Fruit fly (Drosophila melanogaster) Kc167 (cell line): ENCODE results near the gene CG17746.

Experiments
- Myc ChIP-seq: fragments of >200 bp; optimal IDR thresholded peaks from 2 replicates; lab custom pipeline; 2017; ENCODE audit warnings: missing external identifiers
- Sin3A ChIP-seq: fragments of >200 bp; optimal IDR thresholded peaks from 2 replicates; lab custom pipeline; 2018; ENCODE audit warnings: missing external identifiers
- h ChIP-seq: fragments of >200 bp; optimal IDR thresholded peaks from 3 replicates; lab custom pipeline; 2018; ENCODE audit warnings: missing external identifiers
- insv ChIP-seq: fragments of >200 bp; optimal IDR thresholded peaks from 3 replicates; lab custom pipeline; 2018; ENCODE audit warnings: missing external identifiers
- psq ChIP-seq: fragments of >200 bp; optimal IDR thresholded peaks from 2 replicates; lab custom pipeline; 2017; ENCODE audit warnings: missing external identifiers
- ttk ChIP-seq: sonication (Bioruptor generic); optimal IDR thresholded peaks from 2 replicates; lab custom pipeline; 2017; ENCODE audit warnings: missing external identifiers

The CG17746 gene

dm6 chr3L:3224740-3225719 is 14.3 kb downstream of the CG17746 start, which contains the start of gene Larp4B:
Gene Larp4B (plus strand): TSS chr3L:3224838.
- TF ChIP-seq psq (no peak), h (lab: Kevin White, UChicago) (no peak), Sin3A (lab: Kevin White, UChicago) (no peak), ttk (lab: Kevin White, UChicago) (no peak), insv (lab: Kevin White, UChicago) (no peak), Myc (no peak)

DNA sequence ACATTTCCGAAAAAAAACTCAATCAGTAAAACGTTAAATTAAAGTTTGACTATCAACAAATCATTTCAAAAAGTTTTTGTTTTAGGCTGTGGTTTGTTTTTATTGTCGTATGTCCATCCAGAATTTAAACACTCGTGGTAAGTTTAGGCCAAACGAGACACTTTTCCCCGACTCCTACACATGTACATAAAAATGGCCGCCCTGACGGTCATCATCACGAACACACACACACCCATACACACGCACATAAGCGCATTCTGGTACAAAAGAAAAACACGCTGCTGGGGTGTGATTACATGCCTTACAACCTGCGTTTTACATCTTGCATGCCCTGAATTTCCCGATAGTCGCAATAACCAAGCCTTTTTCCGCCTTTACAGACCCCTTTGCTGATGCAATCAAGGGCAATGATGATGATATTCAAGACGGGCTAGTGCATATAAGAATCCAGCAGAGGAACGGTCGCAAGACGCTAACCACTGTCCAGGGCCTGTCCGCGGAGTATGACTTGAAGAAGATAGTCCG is 15.9 kb downstream of the CG17746 start:
- no peak for TF ChIP-seq Sin3A (lab: Kevin White, UChicago)
- TF ChIP-seq h (lab: Kevin White, UChicago), result no peak
- no peak for TF ChIP-seq psq
- no peak for TF ChIP-seq Myc

DNA sequence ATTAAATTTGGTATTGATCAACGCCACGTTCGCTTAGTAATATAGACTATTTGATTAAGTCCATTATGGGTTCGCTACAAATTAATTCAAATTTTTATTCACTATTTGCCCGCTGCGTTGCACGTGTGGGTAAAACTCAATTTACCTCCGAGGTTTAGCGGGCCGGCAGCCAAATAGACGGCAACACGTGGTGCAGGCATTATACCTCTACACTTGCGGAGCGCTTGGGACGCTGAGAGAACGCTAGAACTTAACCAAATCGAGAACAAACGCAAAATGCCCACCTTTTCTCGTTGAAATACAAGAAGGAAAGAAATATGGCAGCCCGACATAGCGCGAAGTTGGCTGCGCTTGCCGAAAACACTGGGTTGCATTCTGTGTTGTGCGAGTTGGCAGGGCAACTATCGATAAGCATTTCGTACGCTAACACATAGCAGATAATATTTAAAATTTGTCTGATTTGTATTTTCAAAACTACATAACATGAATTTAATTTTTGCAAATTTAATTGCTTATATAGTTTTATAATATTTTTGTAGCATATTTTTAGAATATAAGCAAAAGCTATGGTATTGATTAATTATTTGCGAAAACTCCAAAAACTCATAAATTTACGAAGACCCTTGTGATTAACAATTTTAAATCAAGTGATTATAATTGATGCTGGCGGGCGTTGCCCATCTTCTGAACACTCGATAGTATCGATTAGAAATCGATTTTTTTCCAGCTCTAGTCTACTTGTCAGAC is 16.6 kb downstream of the CG17746 start, which contains the start of the genes RpL28 and eIF1:
Gene RpL28, minus strand, starts transcription at position 318 of the 747 bp plus-strand sequence.
Gene eIF1, plus strand, starts transcription at position 699 of the 747 bp plus-strand sequence.
- TF ChIP-seq ttk (lab: Kevin White, UChicago) (no peak), Myc (no peak), insv (lab: Kevin White, UChicago) (no peak), Sin3A (lab: Kevin White, UChicago) (no peak), psq (no peak), h (lab: Kevin White, UChicago) (no peak)

DNA sequence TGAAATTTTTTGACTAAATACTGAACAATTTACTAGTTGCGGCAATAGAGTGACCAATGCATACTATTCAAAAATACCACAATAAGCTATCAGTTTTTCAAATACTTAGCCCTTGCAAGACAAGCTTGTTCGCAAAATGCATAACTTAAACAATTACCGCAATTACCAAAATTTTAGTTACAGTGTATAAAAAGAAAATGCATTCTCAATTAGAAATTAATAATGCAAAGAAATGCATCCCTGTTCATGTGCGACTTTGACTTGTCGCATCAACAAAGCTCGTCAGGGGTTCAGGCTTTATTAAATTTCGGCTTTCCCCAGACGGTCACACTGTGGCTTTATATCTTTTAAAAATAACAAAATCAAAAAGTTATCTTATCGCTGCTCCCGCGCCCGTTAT is 20.5 kb downstream of the CG17746 start, which contains the start of the genes hob and nSMase:
Gene hob, minus strand, starts transcription at position 62 of the 400 bp plus-strand sequence.
Gene nSMase, plus strand, starts transcription at position 298 of the 400 bp plus-strand sequence.
- TF ChIP-seq h (lab: Kevin White, UChicago) (no peak), psq (no peak), insv (lab: Kevin White, UChicago) (no peak), Myc (no peak), ttk (lab: Kevin White, UChicago) (no peak), Sin3A (lab: Kevin White, UChicago) (no peak)

dm6 chr3L:3208895-3209294 is 30.5 kb downstream of the CG17746 start, which contains the start of the genes CG32269 and CG32270:
Gene CG32269 (minus strand): TSS chr3L:3208985.
Gene CG32270 (minus strand): TSS chr3L:3208985.
- TF ChIP-seq psq, result no peak
- TF ChIP-seq h (lab: Kevin White, UChicago), result no peak
- TF ChIP-seq ttk (lab: Kevin White, UChicago), result no peak
- TF ChIP-seq Myc, result no peak
- TF ChIP-seq Sin3A (lab: Kevin White, UChicago), result no peak

DNA sequence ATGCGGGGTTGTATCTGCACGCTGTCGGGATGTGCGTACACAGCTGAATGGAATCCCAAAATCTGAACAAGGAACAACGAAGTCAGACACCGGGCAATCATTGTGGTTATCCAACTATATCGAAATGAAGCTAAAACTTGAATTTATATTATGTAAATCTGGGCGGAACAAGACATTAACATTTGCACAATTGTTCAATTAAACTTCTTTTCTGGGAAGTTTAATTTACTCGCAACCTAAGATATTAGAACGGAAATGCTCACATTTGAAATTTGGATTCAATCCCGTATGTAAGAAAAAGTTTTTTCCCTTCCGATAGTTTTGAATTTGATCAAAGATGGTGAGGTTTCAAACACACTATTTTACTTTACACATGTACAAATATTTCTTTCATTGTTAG is 33.1 kb downstream of the CG17746 start, which contains the start of gene CG33160:
Gene CG33160, minus strand, starts transcription at position 101 of the 400 bp plus-strand sequence.
- no peak for TF ChIP-seq insv (lab: Kevin White, UChicago)
- TF ChIP-seq Myc, result no peak
- no peak for TF ChIP-seq ttk (lab: Kevin White, UChicago)
- TF ChIP-seq Sin3A (lab: Kevin White, UChicago), result no peak
- no peak for TF ChIP-seq h (lab: Kevin White, UChicago)
- no peak for TF ChIP-seq psq

dm6 chr3L:3205349-3205748 is 34.0 kb downstream of the CG17746 start, which contains the start of gene CG32277:
Gene CG32277 (minus strand): TSS chr3L:3205449.
- TF ChIP-seq Myc (no peak), ttk (lab: Kevin White, UChicago) (no peak), h (lab: Kevin White, UChicago) (no peak), Sin3A (lab: Kevin White, UChicago) (no peak), psq (no peak), insv (lab: Kevin White, UChicago) (no peak)

DNA sequence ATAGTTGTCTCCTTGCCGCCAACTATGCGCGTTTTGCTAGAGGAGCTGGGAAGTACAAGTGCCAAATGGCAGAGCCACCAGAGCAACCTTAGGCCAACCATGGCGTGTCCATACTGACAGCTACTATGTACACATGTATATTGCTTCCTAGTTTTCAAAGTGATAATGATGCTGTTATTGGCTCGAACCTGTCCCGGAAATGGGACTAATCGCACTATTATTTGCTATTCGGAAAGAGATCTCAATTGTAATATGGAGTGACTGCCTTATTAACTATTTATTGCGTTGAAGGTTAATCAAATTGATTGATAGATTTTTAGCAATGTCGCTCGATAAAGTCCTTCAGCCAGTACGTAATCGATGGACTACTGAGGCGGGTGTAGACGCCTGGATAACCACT is 35.0 kb downstream of the CG17746 start, which contains the start of gene CG33159:
Gene CG33159, minus strand, starts transcription at position 101 of the 400 bp plus-strand sequence.
- TF ChIP-seq psq (no peak), insv (lab: Kevin White, UChicago) (no peak), Myc (no peak), h (lab: Kevin White, UChicago) (no peak), ttk (lab: Kevin White, UChicago) (no peak), Sin3A (lab: Kevin White, UChicago) (no peak)

DNA sequence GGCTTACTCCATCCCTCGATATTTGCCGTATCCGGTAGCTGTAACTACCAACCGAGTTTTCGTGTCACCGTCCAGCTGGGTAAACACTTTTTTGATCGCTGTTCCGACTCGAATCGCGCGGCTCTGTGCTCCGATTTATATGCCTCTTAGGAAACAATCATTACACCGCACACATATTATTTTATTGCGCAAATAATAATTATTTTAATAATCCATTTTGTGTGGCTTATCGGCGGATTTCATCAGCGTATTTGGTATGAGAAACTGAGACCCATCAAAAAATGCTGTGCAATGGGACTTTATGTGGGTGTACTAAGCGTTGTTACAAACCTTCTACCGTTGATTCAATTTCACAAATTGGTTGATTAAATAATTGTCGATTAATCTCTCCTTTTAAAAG is 36.3 kb downstream of the CG17746 start, which contains the start of gene CG32271:
Gene CG32271, minus strand, starts transcription at position 101 of the 400 bp plus-strand sequence.
- TF ChIP-seq insv (lab: Kevin White, UChicago), result no peak

DNA sequence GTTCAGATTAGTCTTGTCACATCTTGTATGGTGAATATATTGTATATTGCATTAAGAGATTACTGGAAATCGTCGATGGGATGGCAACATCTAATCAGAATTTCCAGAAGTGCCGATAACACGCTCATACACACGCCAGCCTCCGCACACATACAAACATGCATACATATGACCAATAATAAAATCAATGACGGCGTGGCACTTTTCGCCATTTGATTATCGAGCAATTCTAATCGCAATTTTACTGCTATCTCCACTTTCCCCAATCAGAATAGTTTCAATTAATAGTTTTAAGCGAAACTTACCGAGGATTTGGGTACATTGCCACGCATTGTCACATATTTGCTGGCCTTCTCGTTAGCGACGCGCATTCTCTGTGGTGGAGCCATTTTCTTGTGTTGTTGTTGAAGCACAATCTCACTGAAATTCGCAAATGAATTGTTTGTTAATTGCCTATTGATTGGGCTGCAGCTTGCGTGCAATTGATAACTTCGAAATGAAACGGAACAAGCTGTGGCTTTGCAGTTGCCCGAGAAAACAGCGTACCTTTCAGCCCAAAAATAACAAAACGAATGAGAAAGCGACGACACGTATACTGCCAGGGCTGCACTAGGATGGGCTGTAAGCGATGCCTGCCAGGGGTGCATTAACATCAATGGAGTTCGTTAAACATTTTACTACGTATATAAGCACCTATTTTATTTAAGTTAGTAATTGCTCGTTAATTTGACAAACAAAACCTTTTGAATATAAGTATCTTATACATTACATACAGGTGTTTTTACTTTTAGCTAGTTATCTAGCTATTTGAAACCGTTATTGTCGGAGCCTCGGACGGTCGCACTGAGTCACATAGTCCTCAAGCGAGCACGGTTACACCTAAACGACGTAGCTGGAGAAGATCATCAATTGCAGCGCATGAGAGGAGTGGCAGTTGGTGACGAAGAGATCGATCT is 40.7 kb downstream of the CG17746 start, which contains the start of the genes CG32276 and gry:
Gene CG32276, minus strand, starts transcription at position 601 of the 956 bp plus-strand sequence.
Gene gry, plus strand, starts transcription at position 644 of the 956 bp plus-strand sequence.
- TF ChIP-seq psq (no peak), h (lab: Kevin White, UChicago) (no peak), ttk (lab: Kevin White, UChicago) (no peak), insv (lab: Kevin White, UChicago) (no peak), Myc (no peak), Sin3A (lab: Kevin White, UChicago) (no peak)
